Worm (Caenorhabditis elegans) whole organism, L2 larva: ENCODE data around the gene best-2.

Source experiments
- C34F6.9 ChIP-seq: fragments of 150-350 bp; optimal IDR thresholded peaks from 2 replicates; lab custom pipeline; 2014; ENCODE audit warnings: missing biosample characterization, missing genetic modification characterization
- F13H6.1 ChIP-seq: sonication (generic microtip); optimal IDR thresholded peaks from 2 replicates; lab custom pipeline; 2016; ENCODE audit warnings: missing genetic modification characterization, missing compliant biosample characterization
- Y55F3AM.14 ChIP-seq: fragments of 200-800 bp; sonication (Bioruptor generic); optimal IDR thresholded peaks from 2 replicates; lab custom pipeline; 2018; ENCODE audit warnings: mild to moderate bottlenecking, missing genetic modification characterization, missing compliant biosample characterization
- ZK546.5 ChIP-seq: sonication (generic microtip); optimal IDR thresholded peaks from 2 replicates; lab custom pipeline; 2017; ENCODE audit warnings: missing biosample characterization, missing genetic modification characterization
- aly-2 ChIP-seq: fragments of 150-350 bp; optimal IDR thresholded peaks from 2 replicates; lab custom pipeline; 2014; ENCODE audit warnings: missing biosample characterization, missing genetic modification characterization
- ama-1 ChIP-seq: fragments of 150-350 bp; optimal IDR thresholded peaks from 2 replicates; lab custom pipeline; 2018; ENCODE audit warnings: inconsistent platforms
- blmp-1 ChIP-seq: sonication (generic microtip); optimal IDR thresholded peaks from 2 replicates; lab custom pipeline; 2017; ENCODE audit warnings: missing genetic modification characterization, mild to moderate bottlenecking, missing compliant biosample characterization, antibody characterized with exemption, moderate library complexity; ENCODE audit not compliant: insufficient read depth
- ceh-16 ChIP-seq: fragments of 150-350 bp; optimal IDR thresholded peaks from 2 replicates; lab custom pipeline; 2014; ENCODE audit warnings: missing biosample characterization, missing genetic modification characterization
- ceh-82 ChIP-seq: fragments of 150-350 bp; optimal IDR thresholded peaks from 2 replicates; lab custom pipeline; 2014; ENCODE audit warnings: missing biosample characterization, missing genetic modification characterization
- crh-2 ChIP-seq: sonication (generic microtip); optimal IDR thresholded peaks from 2 replicates; lab custom pipeline; 2017; ENCODE audit warnings: missing biosample characterization, missing genetic modification characterization
- dmd-4 ChIP-seq: sonication (generic microtip); optimal IDR thresholded peaks from 2 replicates; lab custom pipeline; 2017; ENCODE audit warnings: missing biosample characterization, missing genetic modification characterization
- egl-27 ChIP-seq: sonication (generic microtip); optimal IDR thresholded peaks from 3 replicates; lab custom pipeline; 2017; ENCODE audit warnings: missing biosample characterization, missing genetic modification reagents, missing genetic modification characterization
- elt-1 ChIP-seq: fragments of 150-350 bp; optimal IDR thresholded peaks from 2 replicates; lab custom pipeline; 2014; ENCODE audit warnings: missing biosample characterization, missing genetic modification characterization
- fos-1 ChIP-seq: fragments of 150-350 bp; optimal IDR thresholded peaks from 2 replicates; lab custom pipeline; 2014; ENCODE audit warnings: missing biosample characterization, missing genetic modification characterization
- gmeb-1 ChIP-seq: fragments of 150-350 bp; optimal IDR thresholded peaks from 2 replicates; lab custom pipeline; 2014; ENCODE audit warnings: missing biosample characterization, missing genetic modification characterization
- lin-11 ChIP-seq: fragments of 150-350 bp; sonication (generic microtip); optimal IDR thresholded peaks from 2 replicates; lab custom pipeline; 2014; ENCODE audit warnings: missing biosample characterization, missing genetic modification characterization, inconsistent platforms, mixed read lengths
- lin-13 ChIP-seq: fragments of 150-350 bp; optimal IDR thresholded peaks from 2 replicates; lab custom pipeline; 2014; ENCODE audit warnings: missing biosample characterization, missing genetic modification reagents, missing genetic modification characterization
- lin-39 ChIP-seq: fragments of 150-350 bp; optimal IDR thresholded peaks from 2 replicates; lab custom pipeline; 2014; ENCODE audit warnings: missing biosample characterization, missing genetic modification reagents, missing genetic modification characterization
- lsy-2 ChIP-seq, 2 experiments: fragments of 150-350 bp in 1 of 2; sonication (generic microtip) in 1 of 2; optimal IDR thresholded peaks; 2 replicates each; lab custom pipeline; 2014 to 2017; ENCODE audit warnings: missing biosample characterization in 2 of 2, missing genetic modification characterization in 2 of 2
- mab-5 ChIP-seq: fragments of 150-350 bp; optimal IDR thresholded peaks from 2 replicates; lab custom pipeline; 2014; ENCODE audit warnings: missing biosample characterization, missing genetic modification characterization
- nhr-11 ChIP-seq: fragments of 150-350 bp; optimal IDR thresholded peaks from 2 replicates; lab custom pipeline; 2014; ENCODE audit warnings: missing biosample characterization, missing genetic modification characterization
- nhr-25 ChIP-seq: fragments of 150-350 bp; sonication (generic microtip); optimal IDR thresholded peaks from 3 replicates; lab custom pipeline; 2014; ENCODE audit warnings: missing biosample characterization, missing genetic modification characterization
- nhr-6 ChIP-seq: fragments of 150-350 bp; optimal IDR thresholded peaks from 2 replicates; lab custom pipeline; 2014; ENCODE audit warnings: missing biosample characterization, missing genetic modification characterization
- nhr-77 ChIP-seq: fragments of 150-350 bp; optimal IDR thresholded peaks from 2 replicates; lab custom pipeline; 2014; ENCODE audit warnings: missing biosample characterization, missing genetic modification characterization
- peb-1 ChIP-seq: fragments of 150-350 bp; optimal IDR thresholded peaks from 2 replicates; lab custom pipeline; 2014; ENCODE audit warnings: missing biosample characterization, missing genetic modification characterization
- skn-1 ChIP-seq: sonication (generic microtip); optimal IDR thresholded peaks from 2 replicates; lab custom pipeline; 2017; ENCODE audit warnings: missing biosample characterization, missing genetic modification characterization
- sma-3 ChIP-seq: sonication (generic microtip); optimal IDR thresholded peaks from 2 replicates; lab custom pipeline; 2016; ENCODE audit warnings: missing genetic modification reagents, missing genetic modification characterization, missing compliant biosample characterization
- snpc-4 ChIP-seq: fragments of 150-350 bp; optimal IDR thresholded peaks from 2 replicates; lab custom pipeline; 2014; ENCODE audit warnings: missing biosample characterization, missing genetic modification characterization
- unc-39 ChIP-seq: fragments of 150-350 bp; optimal IDR thresholded peaks from 2 replicates; lab custom pipeline; 2014; ENCODE audit warnings: missing biosample characterization, missing genetic modification characterization
- unc-62 ChIP-seq: fragments of 150-350 bp; optimal IDR thresholded peaks from 2 replicates; lab custom pipeline; 2014; ENCODE audit warnings: missing biosample characterization, missing genetic modification reagents, missing genetic modification characterization
- ztf-1 ChIP-seq: fragments of 200-800 bp; sonication (Bioruptor generic); conservative IDR thresholded peaks from 2 replicates; pipeline ENCODE4 v1.3.6; 2022; ENCODE audit warnings: missing genetic modification characterization, missing compliant biosample characterization
- ztf-11 ChIP-seq: sonication (generic microtip); optimal IDR thresholded peaks from 2 replicates; lab custom pipeline; 2017; ENCODE audit warnings: missing biosample characterization, missing genetic modification characterization
- ztf-4 ChIP-seq: fragments of 150-350 bp; optimal IDR thresholded peaks from 2 replicates; lab custom pipeline; 2014; ENCODE audit warnings: missing biosample characterization, missing genetic modification characterization

best-2 gene

DNA sequence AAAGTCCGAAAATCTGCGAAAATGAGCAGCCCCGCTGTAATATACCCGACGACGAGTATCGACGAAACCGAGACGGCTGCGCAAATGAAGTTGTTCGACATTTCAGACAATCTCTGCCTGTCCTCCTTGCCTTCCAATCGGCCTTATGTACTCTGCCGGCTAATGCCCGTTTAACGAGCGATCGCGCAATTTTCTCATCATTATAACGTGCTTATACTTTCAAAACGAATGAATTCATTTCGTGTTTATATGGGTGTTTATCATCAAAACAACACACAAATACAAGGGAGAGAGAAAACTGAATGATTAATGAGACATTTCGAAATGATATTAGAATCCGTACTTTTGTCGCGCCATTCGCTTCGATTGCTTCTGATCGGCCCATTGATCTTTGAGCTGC, 21.9 kb downstream of the best-2 start, which contains the start of gene col-132:
Gene col-132 (minus strand): TSS at position 101 of the 400 bp plus-strand sequence.
- no peak for TF ChIP-seq aly-2 (tag; lab: Kevin White, UChicago)
- TF ChIP-seq lin-11, result no peak

DNA sequence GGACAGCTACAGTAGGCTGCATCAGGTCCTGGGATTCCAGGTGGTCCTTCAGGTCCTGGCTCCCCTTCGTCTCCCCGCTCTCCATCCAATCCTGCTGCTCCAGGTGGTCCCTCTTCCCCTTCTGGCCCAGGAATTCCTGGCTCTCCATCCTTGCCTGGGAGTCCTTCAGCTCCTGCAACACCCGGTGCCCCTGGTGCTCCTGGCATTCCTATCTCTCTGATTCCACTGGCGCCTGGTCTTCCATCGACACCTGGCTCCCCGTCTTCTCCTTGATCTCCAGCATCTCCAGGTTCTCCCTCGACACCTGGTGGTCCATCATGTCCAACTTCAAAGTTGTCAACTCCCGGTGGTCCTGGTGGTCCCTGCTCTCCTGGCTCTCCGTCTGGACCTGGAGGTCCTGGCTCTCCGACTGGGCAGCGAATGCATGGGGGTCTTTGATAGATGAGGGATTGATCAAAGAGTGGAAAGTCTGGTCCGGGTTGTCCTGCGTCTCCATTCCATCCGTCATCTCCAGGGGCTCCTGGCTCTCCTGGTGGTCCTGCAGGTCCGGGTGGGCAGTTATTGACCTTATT, 23.1 kb downstream of the best-2 start:
- TF ChIP-seq blmp-1 (tag; lab: Kevin White, UChicago) (no peak), nhr-11 (tag; lab: Kevin White, UChicago) (no peak), ceh-16 (tag; lab: Kevin White, UChicago) (no peak), unc-62 (no peak), ztf-11 (tag; lab: Kevin White, UChicago) (no peak), lin-39 (tag; lab: Kevin White, UChicago) (no peak), dmd-4 (tag; lab: Kevin White, UChicago) (no peak), unc-39 (tag; lab: Kevin White, UChicago) (no peak), crh-2 (no peak), ztf-4 (tag; lab: Kevin White, UChicago) (no peak), skn-1 (tag; lab: Kevin White, UChicago) (no peak), sma-3 (GFP tag; lab: Kevin White, UChicago) (no peak), snpc-4 (tag; lab: Kevin White, UChicago) (no peak), peb-1 (tag; lab: Kevin White, UChicago) (no peak), elt-1 (no peak), lin-13 (GFP tag; lab: Kevin White, UChicago) (no peak), nhr-25 (tag; lab: Kevin White, UChicago) (no peak), F13H6.1 (no peak)

DNA sequence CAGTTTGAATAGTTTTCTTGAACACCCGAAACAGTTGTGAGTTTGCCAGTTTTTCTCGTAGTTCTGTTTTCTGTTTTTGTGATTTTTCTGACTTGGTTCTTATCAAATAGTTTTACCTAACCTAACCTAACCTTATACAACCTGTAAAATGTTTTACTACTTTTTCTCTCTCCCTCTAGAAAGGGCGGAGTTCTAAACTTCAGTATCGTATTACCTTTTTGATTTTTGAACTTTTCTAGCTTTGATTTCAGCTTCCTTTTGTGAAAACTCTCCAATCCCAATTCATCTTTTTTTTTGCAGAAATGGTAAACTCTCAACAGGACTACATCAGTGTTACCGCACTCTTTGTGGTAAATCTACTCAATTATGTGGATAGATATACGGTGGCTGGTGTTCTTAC, 26.2 kb downstream of the best-2 start, which contains the start of gene spin-2:
Gene spin-2 (plus strand): TSS at position 301 of the 400 bp plus-strand sequence.
- TF ChIP-seq F13H6.1, result no peak
- no peak for TF ChIP-seq mab-5 (tag; lab: Kevin White, UChicago)
- no peak for TF ChIP-seq C34F6.9 (tag; lab: Kevin White, UChicago)
- no peak for TF ChIP-seq nhr-11 (tag; lab: Kevin White, UChicago)
- TF ChIP-seq Y55F3AM.14, result no peak
- TF ChIP-seq peb-1 (tag; lab: Kevin White, UChicago), result no peak
- no peak for TF ChIP-seq ZK546.5 (tag; lab: Kevin White, UChicago)
- TF ChIP-seq lsy-2 (tag; optimal IDR thresholded peaks at IDR 0.05; lab: Kevin White, UChicago), result no peak
- no peak for TF ChIP-seq gmeb-1 (tag; lab: Kevin White, UChicago)
- TF ChIP-seq fos-1, result no peak
- TF ChIP-seq egl-27 (tag; lab: Kevin White, UChicago), result no peak

DNA sequence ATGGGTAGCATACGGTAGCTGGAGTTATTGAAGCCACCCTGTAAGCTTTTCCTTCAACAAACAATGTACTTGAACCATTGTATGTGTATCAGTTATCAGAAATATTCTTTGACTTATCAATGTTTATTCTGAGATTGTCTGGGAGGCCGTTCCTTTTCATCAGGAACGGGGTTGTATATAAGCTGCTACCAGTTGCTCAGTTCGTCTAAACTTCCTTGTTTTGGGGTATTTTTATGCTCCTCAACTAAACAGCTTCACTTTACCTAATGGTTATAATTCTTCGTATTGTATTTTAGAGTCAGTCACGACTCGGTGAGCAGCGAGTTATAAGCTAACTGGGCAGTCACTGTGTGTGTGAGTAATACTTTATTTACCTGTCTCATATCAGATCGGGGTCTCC, 27.2 kb downstream of the best-2 start:
- TF ChIP-seq ceh-82 (no peak), dmd-4 (tag; lab: Kevin White, UChicago) (no peak), ztf-11 (tag; lab: Kevin White, UChicago) (no peak), ceh-16 (tag; lab: Kevin White, UChicago) (no peak)

DNA sequence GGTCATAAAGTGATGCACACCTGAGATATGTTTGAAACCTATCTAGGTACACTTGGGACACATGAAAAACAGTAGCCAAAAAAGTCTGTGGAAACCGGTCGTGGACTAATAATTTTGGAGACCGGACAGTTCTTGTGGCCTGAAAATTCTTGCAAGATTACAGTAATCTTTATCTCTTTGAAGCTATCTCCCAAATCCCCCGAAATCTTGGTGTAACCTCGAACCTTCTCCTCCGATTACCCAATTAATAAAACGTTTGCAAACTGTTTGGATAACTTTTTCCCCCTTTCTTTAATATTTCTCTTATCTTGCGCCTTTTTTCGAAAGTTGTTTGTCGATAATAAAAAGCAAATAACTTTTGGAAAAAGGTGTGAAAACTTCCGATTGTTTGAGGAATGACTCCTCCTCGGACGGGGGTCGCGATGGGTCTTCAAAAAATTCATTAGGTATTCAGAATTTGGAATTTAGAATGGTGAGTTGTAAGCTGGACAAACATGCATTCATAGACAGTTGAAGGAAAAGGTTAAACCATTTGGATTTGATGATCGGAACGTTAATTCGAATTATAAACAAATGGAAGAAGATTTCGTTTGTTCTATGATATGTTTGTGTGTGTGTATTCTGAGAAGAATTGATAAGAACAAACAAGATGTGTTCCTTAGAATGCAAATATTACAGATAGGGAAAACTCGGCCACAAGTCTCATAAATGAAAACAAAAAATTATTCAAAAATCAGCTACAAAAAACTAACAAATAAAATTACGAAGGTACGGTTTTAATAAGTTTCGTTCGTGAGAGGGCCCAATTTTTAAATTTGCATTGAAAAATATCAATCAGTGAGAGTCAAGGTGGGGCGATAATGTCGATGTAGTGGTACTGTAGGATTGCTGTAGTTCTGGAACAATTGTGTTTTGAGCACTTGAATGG, 29.8 kb downstream of the best-2 start:
- TF ChIP-seq unc-62 (no peak), nhr-25 (tag; lab: Kevin White, UChicago) (peak; percentile 92), sma-3 (GFP tag; lab: Kevin White, UChicago) (peak; percentile 66), nhr-6 (tag; lab: Kevin White, UChicago) (peak; percentile 12), F13H6.1 (peak; percentile 17), ztf-1 (GFP tag; lab: Robert Waterston, UW) (no peak), ama-1 (peak; percentile 22), nhr-77 (tag; lab: Kevin White, UChicago) (no peak), ztf-4 (tag; lab: Kevin White, UChicago) (peak; percentile 77), lin-13 (GFP tag; lab: Kevin White, UChicago) (no peak), peb-1 (tag; lab: Kevin White, UChicago) (no peak), ceh-16 (tag; lab: Kevin White, UChicago) (no peak)
